Fruit fly (Drosophila melanogaster) whole organism, wandering third instar larva: ENCODE results near the gene Apc.

Source experiments
- Abd-B ChIP-seq: fragments of >200 bp; optimal IDR thresholded peaks from 2 replicates; lab custom pipeline; 2017; ENCODE audit warnings: missing biosample characterization, missing genetic modification characterization
- CG32264 ChIP-seq: fragments of 200-800 bp; sonication (Bioruptor generic); optimal IDR thresholded peaks from 2 replicates; lab custom pipeline; 2016; ENCODE audit warnings: missing biosample characterization, missing genetic modification characterization
- Dfd ChIP-seq: fragments of >200 bp; optimal IDR thresholded peaks from 2 replicates; lab custom pipeline; 2017; ENCODE audit warnings: missing biosample characterization, missing genetic modification characterization
- GATAd ChIP-seq: sonication (Bioruptor generic); optimal IDR thresholded peaks from 2 replicates; lab custom pipeline; 2016; ENCODE audit warnings: missing biosample characterization, missing genetic modification characterization
- Hr83 ChIP-seq: fragments of 200-300 bp; sonication (Bioruptor generic); optimal IDR thresholded peaks from 2 replicates; lab custom pipeline; 2016; ENCODE audit warnings: missing biosample characterization, mild to moderate bottlenecking, missing genetic modification characterization, moderate library complexity; ENCODE audit not compliant: poor library complexity, severe bottlenecking
- Mio ChIP-seq: sonication (Bioruptor generic); optimal IDR thresholded peaks from 2 replicates; lab custom pipeline; 2016; ENCODE audit warnings: missing biosample characterization, missing genetic modification characterization
- dmrt93B ChIP-seq: fragments of 200-800 bp; sonication (Bioruptor generic); optimal IDR thresholded peaks from 2 replicates; lab custom pipeline; 2018; ENCODE audit warnings: missing biosample characterization, mild to moderate bottlenecking, missing genetic modification characterization
- dsf ChIP-seq: sonication (Bioruptor generic); optimal IDR thresholded peaks from 2 replicates; lab custom pipeline; 2016; ENCODE audit warnings: missing biosample characterization, missing genetic modification characterization, borderline replicate concordance
- fru ChIP-seq: fragments of 200-800 bp; sonication (Bioruptor generic); optimal IDR thresholded peaks from 3 replicates; lab custom pipeline; 2016; ENCODE audit warnings: missing biosample characterization, mild to moderate bottlenecking, missing genetic modification characterization
- h ChIP-seq: fragments of 200-800 bp; sonication (Bioruptor generic); optimal IDR thresholded peaks from 3 replicates; lab custom pipeline; 2016; ENCODE audit warnings: missing biosample characterization, mild to moderate bottlenecking, missing genetic modification characterization
- pan ChIP-seq: fragments of >200 bp; optimal IDR thresholded peaks from 2 replicates; lab custom pipeline; 2017
- psq ChIP-seq: fragments of 200-800 bp; sonication (Bioruptor generic); optimal IDR thresholded peaks from 3 replicates; lab custom pipeline; 2017; ENCODE audit warnings: missing biosample characterization, mild to moderate bottlenecking, missing genetic modification characterization, moderate library complexity
- rgr ChIP-seq: fragments of 200-800 bp; sonication (Bioruptor generic); optimal IDR thresholded peaks from 3 replicates; lab custom pipeline; 2016; ENCODE audit warnings: missing biosample characterization, mild to moderate bottlenecking, missing genetic modification characterization
- usp ChIP-seq: fragments of >200 bp; optimal IDR thresholded peaks from 2 replicates; lab custom pipeline; 2017; ENCODE audit warnings: missing biosample characterization, missing genetic modification characterization

dm6 chr3R:28805164-28805563 is 39.4 kb downstream of the Apc start:
- no peak for TF ChIP-seq Abd-B (GFP tag; lab: Kevin White, UChicago)
- no peak for TF ChIP-seq psq
- TF ChIP-seq rgr (GFP tag; lab: Kevin White, UChicago), result no peak
- TF ChIP-seq Dfd (GFP tag; lab: Kevin White, UChicago), result no peak
- TF ChIP-seq pan (lab: Kevin White, UChicago), result no peak
- TF ChIP-seq h (GFP tag; lab: Kevin White, UChicago), result no peak
- no peak for TF ChIP-seq Hr83
- no peak for TF ChIP-seq usp (GFP tag; lab: Kevin White, UChicago)
- TF ChIP-seq dsf (GFP tag; lab: Kevin White, UChicago), result no peak
- peak; percentile 26 for TF ChIP-seq fru (GFP tag; lab: Kevin White, UChicago)
- no peak for TF ChIP-seq CG32264 (GFP tag; lab: Kevin White, UChicago)
- TF ChIP-seq GATAd (GFP tag; lab: Kevin White, UChicago), result no peak
- TF ChIP-seq dmrt93B (GFP tag; lab: Kevin White, UChicago), result no peak
- TF ChIP-seq Mio (GFP tag; lab: Kevin White, UChicago), result no peak
